Worm (Caenorhabditis elegans) whole organism, L4 larva: ENCODE results near the gene F38E9.4.

Experiments
- D1046.2 ChIP-seq: fragments of 200-800 bp; sonication (Bioruptor generic); IDR thresholded peaks from 2 replicates; pipeline ENCODE4 v1.3.6; 2022; ENCODE audit warnings: missing genetic modification characterization, missing compliant biosample characterization
- F37D6.2 ChIP-seq: sonication (generic microtip); optimal IDR thresholded peaks from 2 replicates; lab custom pipeline; 2016; ENCODE audit warnings: mild to moderate bottlenecking, missing genetic modification characterization, missing compliant biosample characterization
- F44E2.7 ChIP-seq: fragments of 200-800 bp; sonication (Bioruptor generic); IDR thresholded peaks from 2 replicates; pipeline ENCODE4 v2.1.2; 2022; ENCODE audit warnings: missing genetic modification characterization, missing compliant biosample characterization
- T20F7.1 ChIP-seq: fragments of 200-800 bp; sonication (Bioruptor generic); optimal IDR thresholded peaks from 2 replicates; lab custom pipeline; 2018; ENCODE audit warnings: mild to moderate bottlenecking, missing genetic modification characterization, missing compliant biosample characterization
- Y48G9A.11 ChIP-seq: fragments of 200-800 bp; sonication (Bioruptor generic); IDR thresholded peaks from 2 replicates; pipeline ENCODE4 v1.3.6; 2022; ENCODE audit warnings: missing genetic modification reagents, missing genetic modification characterization, missing compliant biosample characterization
- Y75B8A.6 ChIP-seq: fragments of 200-800 bp; sonication (Bioruptor generic); IDR thresholded peaks from 2 replicates; pipeline ENCODE4 v1.3.6; 2022; ENCODE audit warnings: missing genetic modification reagents, missing genetic modification characterization, missing compliant biosample characterization
- ZK337.2 ChIP-seq: fragments of 200-800 bp; sonication (Bioruptor generic); IDR thresholded peaks from 2 replicates; pipeline ENCODE4 v1.3.6; 2022; ENCODE audit warnings: missing genetic modification reagents, missing genetic modification characterization, missing compliant biosample characterization
- ZK546.5 ChIP-seq, 2 experiments: sonication (generic microtip); optimal IDR thresholded peaks; 2 replicates each; lab custom pipeline; 2017; ENCODE audit warnings: missing biosample characterization in 2 of 2, missing genetic modification characterization in 2 of 2
- aly-2 ChIP-seq: sonication (generic microtip); optimal IDR thresholded peaks from 2 replicates; lab custom pipeline; 2018; ENCODE audit warnings: missing biosample characterization, missing genetic modification characterization
- ama-1 ChIP-seq: fragments of 150-350 bp; optimal IDR thresholded peaks from 2 replicates; lab custom pipeline; 2014; ENCODE audit warnings: inconsistent platforms, mixed read lengths
- attf-4 ChIP-seq: sonication (generic microtip); optimal IDR thresholded peaks from 3 replicates; lab custom pipeline; 2017; ENCODE audit warnings: missing biosample characterization, missing genetic modification characterization
- ceh-20 ChIP-seq: fragments of 200-800 bp; sonication (Bioruptor generic); IDR thresholded peaks from 2 replicates; pipeline ENCODE4 v1.3.6; 2022; ENCODE audit warnings: missing genetic modification reagents, missing genetic modification characterization, missing compliant biosample characterization
- ceh-32 ChIP-seq: sonication (generic microtip); optimal IDR thresholded peaks from 2 replicates; lab custom pipeline; 2016; ENCODE audit warnings: mild to moderate bottlenecking, missing genetic modification characterization, missing compliant biosample characterization; ENCODE audit not compliant: poor library complexity
- ceh-44 ChIP-seq: fragments of 200-800 bp; sonication (Bioruptor generic); IDR thresholded peaks from 2 replicates; pipeline ENCODE4 v1.3.6; 2022; ENCODE audit warnings: missing genetic modification reagents, missing genetic modification characterization, missing compliant biosample characterization
- ceh-82 ChIP-seq: sonication (generic microtip); optimal IDR thresholded peaks from 2 replicates; lab custom pipeline; 2017; ENCODE audit warnings: missing biosample characterization, missing genetic modification characterization
- daf-16 ChIP-seq, 3 experiments: sonication (generic microtip); optimal IDR thresholded peaks; 2 replicates each; lab custom pipeline; 2016 to 2017; ENCODE audit warnings: missing genetic modification characterization in 3 of 3, missing genetic modification reagents in 3 of 3, mild to moderate bottlenecking in 2 of 3, missing compliant biosample characterization in 2 of 3, missing biosample characterization in 1 of 3, moderate library complexity in 1 of 3
- daf-8 ChIP-seq: fragments of 200-800 bp; sonication (Bioruptor generic); IDR thresholded peaks from 2 replicates; pipeline ENCODE4 v1.3.6; 2022; ENCODE audit warnings: missing genetic modification characterization, missing compliant biosample characterization
- dmd-6 ChIP-seq: fragments of 200-800 bp; sonication (Bioruptor generic); IDR thresholded peaks from 2 replicates; pipeline ENCODE4 v1.3.6; 2022; ENCODE audit warnings: missing genetic modification reagents, missing genetic modification characterization, missing compliant biosample characterization
- dpl-1 ChIP-seq: fragments of 150-350 bp; optimal IDR thresholded peaks from 2 replicates; lab custom pipeline; 2014; ENCODE audit warnings: missing biosample characterization, missing genetic modification reagents, missing genetic modification characterization
- egl-43 ChIP-seq: fragments of 200-800 bp; sonication (Bioruptor generic); IDR thresholded peaks from 2 replicates; pipeline ENCODE4 v1.3.6; 2022; ENCODE audit warnings: missing genetic modification reagents, missing genetic modification characterization, missing compliant biosample characterization
- hif-1 ChIP-seq, 2 experiments: sonication (generic microtip); optimal IDR thresholded peaks; 2 replicates each; lab custom pipeline; 2016 to 2017; ENCODE audit warnings: missing compliant biosample characterization in 2 of 2, missing genetic modification characterization in 2 of 2, missing genetic modification reagents in 2 of 2, missing genotype in 2 of 2, mild to moderate bottlenecking in 1 of 2
- hlh-11 ChIP-seq: fragments of 200-800 bp; sonication (Bioruptor generic); optimal IDR thresholded peaks from 2 replicates; lab custom pipeline; 2018; ENCODE audit warnings: mild to moderate bottlenecking, missing genetic modification characterization, missing compliant biosample characterization
- hlh-30 ChIP-seq: sonication (generic microtip); optimal IDR thresholded peaks from 2 replicates; lab custom pipeline; 2017; ENCODE audit warnings: antibody characterized with exemption, mild to moderate bottlenecking, missing genetic modification characterization, missing compliant biosample characterization; ENCODE audit not compliant: insufficient read depth
- hmg-1.1 ChIP-seq: fragments of 200-800 bp; sonication (Bioruptor generic); IDR thresholded peaks from 2 replicates; pipeline ENCODE4 v1.3.6; 2022; ENCODE audit warnings: missing genetic modification reagents, missing genetic modification characterization, missing compliant biosample characterization
- jun-1 ChIP-seq: fragments of 150-350 bp; optimal IDR thresholded peaks from 2 replicates; lab custom pipeline; 2014; ENCODE audit warnings: missing biosample characterization, missing genetic modification reagents, missing genetic modification characterization
- lim-7 ChIP-seq: fragments of 200-800 bp; sonication (Bioruptor generic); IDR thresholded peaks from 2 replicates; pipeline ENCODE4 v1.3.6; 2022; ENCODE audit warnings: missing genetic modification characterization, missing compliant biosample characterization
- lin-1 ChIP-seq: fragments of 200-800 bp; sonication (Bioruptor generic); IDR thresholded peaks from 2 replicates; pipeline ENCODE4 v1.3.6; 2022; ENCODE audit warnings: missing genetic modification reagents, missing genetic modification characterization, missing compliant biosample characterization
- lin-29 ChIP-seq: fragments of 200-800 bp; sonication (Bioruptor generic); IDR thresholded peaks from 2 replicates; pipeline ENCODE4 v1.3.6; 2022; ENCODE audit warnings: missing genetic modification reagents, missing genetic modification characterization, missing compliant biosample characterization
- lin-38 ChIP-seq: fragments of 200-800 bp; sonication (Bioruptor generic); IDR thresholded peaks from 2 replicates; pipeline ENCODE4 v1.3.6; 2022; ENCODE audit warnings: missing genetic modification reagents, missing genetic modification characterization, missing compliant biosample characterization
- lin-39 ChIP-seq: fragments of 150-350 bp; optimal IDR thresholded peaks from 2 replicates; lab custom pipeline; 2014; ENCODE audit warnings: missing biosample characterization, missing genetic modification reagents, missing genetic modification characterization
- madf-5 ChIP-seq, 2 experiments: fragments of 200-800 bp; sonication (Bioruptor generic); IDR thresholded peaks; 2 replicates each; pipeline ENCODE4 v1.3.6; 2022; ENCODE audit warnings: missing compliant biosample characterization in 2 of 2, missing genetic modification characterization in 2 of 2
- madf-9 ChIP-seq: fragments of 200-800 bp; sonication (Bioruptor generic); conservative IDR thresholded peaks from 2 replicates; pipeline ENCODE4 v1.3.6; 2022; ENCODE audit warnings: missing genetic modification reagents, missing genetic modification characterization, missing compliant biosample characterization
- mdl-1 ChIP-seq, 2 experiments: fragments of 150-350 bp in 1 of 2; sonication (generic microtip) in 1 of 2; optimal IDR thresholded peaks; 2 replicates each; lab custom pipeline; 2014 to 2017; ENCODE audit warnings: missing biosample characterization in 2 of 2, missing genetic modification characterization in 2 of 2
- mdt-29 ChIP-seq: fragments of 200-800 bp; sonication (Bioruptor generic); IDR thresholded peaks from 2 replicates; pipeline ENCODE4 v1.3.6; 2022; ENCODE audit warnings: missing genetic modification reagents, missing genetic modification characterization, missing compliant biosample characterization
- nhr-111 ChIP-seq: fragments of 200-800 bp; sonication (Bioruptor generic); optimal IDR thresholded peaks from 2 replicates; lab custom pipeline; 2018; ENCODE audit warnings: mild to moderate bottlenecking, missing genetic modification characterization, missing compliant biosample characterization
- nhr-237 ChIP-seq: sonication (generic microtip); optimal IDR thresholded peaks from 2 replicates; lab custom pipeline; 2017; ENCODE audit warnings: missing biosample characterization, missing genetic modification characterization
- nhr-42 ChIP-seq: fragments of 200-800 bp; sonication (Bioruptor generic); IDR thresholded peaks from 2 replicates; pipeline ENCODE4 v1.3.6; 2022; ENCODE audit warnings: missing genetic modification characterization, missing compliant biosample characterization
- nhr-77 ChIP-seq: fragments of 150-350 bp; optimal IDR thresholded peaks from 2 replicates; lab custom pipeline; 2014; ENCODE audit warnings: missing biosample characterization, missing genetic modification characterization
- pha-4 ChIP-seq, 2 experiments: fragments of 150-350 bp in 1 of 2; fragments of 200-800 bp in 1 of 2; sonication (Bioruptor generic) in 1 of 2; IDR thresholded peaks in 1 of 2; optimal IDR thresholded peaks in 1 of 2; 2 replicates each; pipeline versions ENCODE4 v1.3.6 to Lab custom; 2014 to 2022; ENCODE audit warnings: missing genetic modification characterization in 2 of 2, missing genetic modification reagents in 2 of 2, missing biosample characterization in 1 of 2, missing compliant biosample characterization in 1 of 2
- php-3 ChIP-seq: fragments of 200-800 bp; sonication (Bioruptor generic); IDR thresholded peaks from 2 replicates; pipeline ENCODE4 v1.3.6; 2022; ENCODE audit warnings: missing genetic modification reagents, missing genetic modification characterization, missing compliant biosample characterization
- sdz-12 ChIP-seq: fragments of 200-800 bp; sonication (Bioruptor generic); optimal IDR thresholded peaks from 2 replicates; lab custom pipeline; 2018; ENCODE audit warnings: mild to moderate bottlenecking, missing genetic modification characterization, missing compliant biosample characterization
- skn-1 ChIP-seq: fragments of 150-350 bp; optimal IDR thresholded peaks from 2 replicates; lab custom pipeline; 2014; ENCODE audit warnings: missing biosample characterization, missing genetic modification characterization
- snpc-1.2 ChIP-seq: fragments of 200-800 bp; sonication (Bioruptor generic); IDR thresholded peaks from 2 replicates; pipeline ENCODE4 v1.3.6; 2022; ENCODE audit warnings: missing genetic modification reagents, missing genetic modification characterization, missing compliant biosample characterization
- spr-1 ChIP-seq: sonication (generic microtip); optimal IDR thresholded peaks from 2 replicates; lab custom pipeline; 2016; ENCODE audit warnings: mild to moderate bottlenecking, missing genetic modification characterization, missing compliant biosample characterization
- spr-3 ChIP-seq: fragments of 200-800 bp; sonication (Bioruptor generic); optimal IDR thresholded peaks from 2 replicates; lab custom pipeline; 2018; ENCODE audit warnings: mild to moderate bottlenecking, missing genetic modification characterization, missing compliant biosample characterization
- unc-130 ChIP-seq: sonication (generic microtip); optimal IDR thresholded peaks from 2 replicates; lab custom pipeline; 2016; ENCODE audit warnings: missing genetic modification reagents, missing genetic modification characterization, missing compliant biosample characterization
- unc-39 ChIP-seq: sonication (generic microtip); optimal IDR thresholded peaks from 2 replicates; lab custom pipeline; 2017; ENCODE audit warnings: missing biosample characterization, missing genetic modification characterization
- unc-62 ChIP-seq, 3 experiments: fragments of 150-350 bp in 1 of 3; sonication (generic microtip); optimal IDR thresholded peaks in 2 of 3; peaks in 1 of 3; 1 replicate in 1 of 3; 2 replicates in 2 of 3; lab custom pipeline; 2014 to 2017; ENCODE audit warnings: missing biosample characterization in 3 of 3, missing genetic modification characterization in 3 of 3, missing genetic modification reagents in 3 of 3, missing genotype in 1 of 3
- vab-7 ChIP-seq: fragments of 200-800 bp; sonication (Bioruptor generic); IDR thresholded peaks from 2 replicates; pipeline ENCODE4 v1.3.6; 2022; ENCODE audit warnings: missing genetic modification reagents, missing genetic modification characterization, missing compliant biosample characterization
- zfp-2 ChIP-seq: sonication (generic microtip); optimal IDR thresholded peaks from 2 replicates; lab custom pipeline; 2016; ENCODE audit warnings: mild to moderate bottlenecking, missing genetic modification characterization, missing compliant biosample characterization

The F38E9.4 gene

DNA sequence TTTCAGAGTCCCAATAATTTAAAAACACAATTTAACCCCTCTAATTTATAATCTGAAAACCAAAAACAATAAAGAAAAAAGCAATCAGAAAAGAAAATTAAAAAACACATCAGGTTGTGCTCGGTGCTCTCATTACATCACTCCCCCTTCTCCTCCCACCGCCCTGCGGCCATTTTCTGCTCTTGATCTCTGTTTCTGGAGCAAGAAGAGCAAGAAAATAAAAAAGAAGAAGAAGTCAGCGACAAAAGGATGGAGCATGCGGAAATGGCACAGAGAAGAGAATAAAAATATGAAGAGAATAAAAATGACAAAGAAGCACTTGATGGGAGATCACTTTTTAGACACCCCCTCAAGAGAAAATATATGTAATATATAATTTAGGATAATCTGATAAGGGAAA is 32.9 kb downstream of the F38E9.4 start:
- TF ChIP-seq mdt-29 (GFP tag; lab: Robert Waterston, UW): no peak
- TF ChIP-seq F37D6.2 (tag; lab: Kevin White, UChicago): no peak
- no peak for TF ChIP-seq zfp-2
- TF ChIP-seq ZK337.2 (GFP tag; lab: Robert Waterston, UW): no peak
- peak; percentile 36 for TF ChIP-seq hlh-11 (tag; lab: Kevin White, UChicago)
- TF ChIP-seq aly-2 (tag; lab: Kevin White, UChicago): no peak
- TF ChIP-seq sdz-12 (GFP tag; lab: Kevin White, UChicago): no peak
- no peak for TF ChIP-seq lin-1 (GFP tag; lab: Robert Waterston, UW)
- peak; percentile 41; the same call in 1 of the 2 replicates for TF ChIP-seq ceh-20 (GFP tag; lab: Robert Waterston, UW)
- no peak for TF ChIP-seq ceh-82 (tag; lab: Kevin White, UChicago)
- TF ChIP-seq spr-3 (GFP tag; lab: Kevin White, UChicago): no peak
- no peak for TF ChIP-seq spr-1
- TF ChIP-seq unc-39 (tag; lab: Kevin White, UChicago): no peak
- TF ChIP-seq lin-38 (GFP tag; lab: Robert Waterston, UW): no peak
- no peak for TF ChIP-seq ceh-44 (GFP tag; lab: Robert Waterston, UW)
- no peak for TF ChIP-seq pha-4 (GFP tag; IDR thresholded peaks at IDR 0.05; lab: Robert Waterston, UW)
- TF ChIP-seq pha-4 (tag; optimal IDR thresholded peaks at IDR 0.05; lab: Kevin White, UChicago): no peak
- no peak for TF ChIP-seq egl-43 (GFP tag; lab: Robert Waterston, UW)
- TF ChIP-seq Y48G9A.11 (GFP tag; lab: Robert Waterston, UW): no peak
- no peak for TF ChIP-seq jun-1
- no peak for TF ChIP-seq nhr-42 (GFP tag; lab: Robert Waterston, UW)
- no peak for TF ChIP-seq ama-1 (lab: Kevin White, UChicago)
- no peak for TF ChIP-seq nhr-237 (tag; lab: Kevin White, UChicago)
- TF ChIP-seq daf-8 (GFP tag; lab: Robert Waterston, UW): no peak
- no peak for TF ChIP-seq hlh-30 (tag; lab: Kevin White, UChicago)
- TF ChIP-seq lin-29: no peak
- TF ChIP-seq nhr-77 (tag; lab: Kevin White, UChicago): no peak
- no peak for TF ChIP-seq Y75B8A.6 (GFP tag; lab: Robert Waterston, UW)
- TF ChIP-seq madf-5 (GFP tag; IDR thresholded peaks at IDR 0.05; lab: Robert Waterston, UW): no peak
- TF ChIP-seq F44E2.7: no peak
- no peak for TF ChIP-seq hmg-1.1 (GFP tag; lab: Robert Waterston, UW)
- no peak for TF ChIP-seq madf-9 (GFP tag; lab: Robert Waterston, UW)
- no peak for TF ChIP-seq hif-1 (tag; optimal IDR thresholded peaks at IDR 0.05; lab: Kevin White, UChicago)
- TF ChIP-seq snpc-1.2 (GFP tag; lab: Robert Waterston, UW): no peak
- TF ChIP-seq mdl-1 (tag; optimal IDR thresholded peaks at IDR 0.05; lab: Kevin White, UChicago): peak in 1 of 2 experiments; percentile 36
- no peak for TF ChIP-seq vab-7
- no peak for TF ChIP-seq nhr-111 (GFP tag; lab: Kevin White, UChicago)
- TF ChIP-seq unc-62 (GFP tag; optimal IDR thresholded peaks at IDR 0.05 in 1 of 2; lab: Kevin White, UChicago): no peak
- TF ChIP-seq unc-62 (tag; optimal IDR thresholded peaks at IDR 0.05; lab: Kevin White, UChicago): no peak
- no peak for TF ChIP-seq T20F7.1
- TF ChIP-seq dmd-6 (GFP tag; lab: Robert Waterston, UW): peak; percentile 54
- TF ChIP-seq ZK546.5 (tag; optimal IDR thresholded peaks at IDR 0.05; lab: Kevin White, UChicago): no peak
- TF ChIP-seq lin-39 (tag; lab: Kevin White, UChicago): no peak
- no peak for TF ChIP-seq ceh-32
- TF ChIP-seq php-3 (GFP tag; lab: Robert Waterston, UW): no peak
- TF ChIP-seq D1046.2: no peak
- no peak for TF ChIP-seq skn-1 (tag; lab: Kevin White, UChicago)
- TF ChIP-seq unc-130 (GFP tag; lab: Kevin White, UChicago): no peak
- no peak for TF ChIP-seq daf-16 (GFP tag; optimal IDR thresholded peaks at IDR 0.05; lab: Kevin White, UChicago)
- no peak for TF ChIP-seq daf-16 (tag; optimal IDR thresholded peaks at IDR 0.05; lab: Kevin White, UChicago)
- no peak for TF ChIP-seq dpl-1 (GFP tag; lab: Kevin White, UChicago)
- TF ChIP-seq lim-7 (GFP tag; lab: Robert Waterston, UW): no peak
- TF ChIP-seq attf-4 (tag; lab: Kevin White, UChicago): no peak
